Fruit fly (Drosophila melanogaster) whole organism, pupa: ENCODE data around the gene HDAC4.

Experiments used
- CG10348 ChIP-seq: fragments of 200-800 bp; sonication (Bioruptor generic); IDR thresholded peaks from 2 replicates; pipeline ENCODE4 v1.3.6; 2022; ENCODE audit warnings: missing biosample characterization, missing genetic modification characterization
- CG12605 ChIP-seq: fragments of 200-800 bp; sonication (Bioruptor generic); IDR thresholded peaks from 2 replicates; pipeline ENCODE4 v1.3.6; 2022; ENCODE audit warnings: missing biosample characterization, missing genetic modification characterization
- CG13204 ChIP-seq: fragments of 200-800 bp; sonication (Bioruptor generic); optimal IDR thresholded peaks from 2 replicates; lab custom pipeline; 2018; ENCODE audit warnings: missing biosample characterization, mild to moderate bottlenecking, missing genetic modification characterization, moderate library complexity
- CG14655 ChIP-seq: fragments of 200-800 bp; sonication (Bioruptor generic); optimal IDR thresholded peaks from 3 replicates; lab custom pipeline; 2017; ENCODE audit warnings: mild to moderate bottlenecking, missing biosample characterization, missing genetic modification reagents, missing genetic modification characterization
- CG15710 ChIP-seq: fragments of 200-800 bp; sonication (Bioruptor generic); optimal IDR thresholded peaks from 2 replicates; lab custom pipeline; 2018; ENCODE audit warnings: missing biosample characterization, mild to moderate bottlenecking, missing genetic modification characterization, moderate library complexity
- CG17806 ChIP-seq: fragments of 200-800 bp; sonication (Bioruptor generic); optimal IDR thresholded peaks from 2 replicates; lab custom pipeline; 2018; ENCODE audit warnings: missing biosample characterization, mild to moderate bottlenecking, missing genetic modification characterization, moderate library complexity
- CG32121 ChIP-seq: fragments of 200-800 bp; sonication (Bioruptor generic); IDR thresholded peaks from 2 replicates; pipeline ENCODE4 v1.3.6; 2022; ENCODE audit warnings: missing biosample characterization, missing genetic modification characterization
- CG34367 ChIP-seq: fragments of 200-800 bp; sonication (Bioruptor generic); optimal IDR thresholded peaks from 2 replicates; lab custom pipeline; 2018; ENCODE audit warnings: missing biosample characterization, mild to moderate bottlenecking, missing genetic modification characterization
- CG4496 ChIP-seq: fragments of 200-800 bp; sonication (Bioruptor generic); IDR thresholded peaks from 3 replicates; pipeline ENCODE4 v1.3.6; 2022; ENCODE audit warnings: missing biosample characterization, missing genetic modification characterization
- CG8159 ChIP-seq: fragments of 200-800 bp; sonication (Bioruptor generic); optimal IDR thresholded peaks from 3 replicates; lab custom pipeline; 2018; ENCODE audit warnings: missing biosample characterization, mild to moderate bottlenecking, missing genetic modification characterization, moderate library complexity
- CG8301 ChIP-seq: fragments of 200-800 bp; sonication (Bioruptor generic); optimal IDR thresholded peaks from 2 replicates; lab custom pipeline; 2018; ENCODE audit warnings: missing biosample characterization, mild to moderate bottlenecking, missing genetic modification characterization
- CG9948 ChIP-seq: fragments of 200-800 bp; sonication (Bioruptor generic); optimal IDR thresholded peaks from 2 replicates; lab custom pipeline; 2018; ENCODE audit warnings: missing biosample characterization, mild to moderate bottlenecking, missing genetic modification characterization, moderate library complexity
- D1 ChIP-seq: fragments of 200-800 bp; sonication (Bioruptor generic); optimal IDR thresholded peaks from 2 replicates; lab custom pipeline; 2018; ENCODE audit warnings: missing biosample characterization, mild to moderate bottlenecking, missing genetic modification characterization, moderate library complexity
- EcR ChIP-seq: fragments of 200-800 bp; sonication (Bioruptor generic); optimal IDR thresholded peaks from 3 replicates; lab custom pipeline; 2019; ENCODE audit warnings: missing biosample characterization, missing genetic modification characterization, mild to moderate bottlenecking, moderate library complexity, missing genetic modification reagents
- Ets98B ChIP-seq: fragments of 200-800 bp; sonication (Bioruptor generic); IDR thresholded peaks from 2 replicates; pipeline ENCODE4 v1.3.6; 2022; ENCODE audit warnings: missing biosample characterization, missing genetic modification characterization
- Pif1A ChIP-seq: fragments of 200-800 bp; sonication (Bioruptor generic); optimal IDR thresholded peaks from 3 replicates; lab custom pipeline; 2016; ENCODE audit warnings: missing biosample characterization, missing genetic modification characterization
- Pif1B ChIP-seq: fragments of 200-800 bp; sonication (Bioruptor generic); optimal IDR thresholded peaks from 3 replicates; lab custom pipeline; 2016; ENCODE audit warnings: missing biosample characterization, missing genetic modification characterization
- Snoo ChIP-seq: fragments of 200-800 bp; sonication (Bioruptor generic); optimal IDR thresholded peaks from 3 replicates; lab custom pipeline; 2017; ENCODE audit warnings: missing biosample characterization, mild to moderate bottlenecking, missing genetic modification characterization, inconsistent platforms
- fd96Ca ChIP-seq: fragments of 200-800 bp; sonication (Bioruptor generic); IDR thresholded peaks from 3 replicates; pipeline ENCODE4 v1.3.6; 2022; ENCODE audit warnings: missing biosample characterization, missing genetic modification characterization
- gl ChIP-seq: fragments of 200-800 bp; sonication (Bioruptor generic); optimal IDR thresholded peaks from 2 replicates; lab custom pipeline; 2018; ENCODE audit warnings: missing biosample characterization, mild to moderate bottlenecking, missing genetic modification characterization
- rn ChIP-seq: fragments of 200-800 bp; sonication (Bioruptor generic); IDR thresholded peaks from 2 replicates; pipeline ENCODE4 v1.3.6; 2022; ENCODE audit warnings: missing biosample characterization, missing genetic modification characterization

HDAC4 gene

DNA sequence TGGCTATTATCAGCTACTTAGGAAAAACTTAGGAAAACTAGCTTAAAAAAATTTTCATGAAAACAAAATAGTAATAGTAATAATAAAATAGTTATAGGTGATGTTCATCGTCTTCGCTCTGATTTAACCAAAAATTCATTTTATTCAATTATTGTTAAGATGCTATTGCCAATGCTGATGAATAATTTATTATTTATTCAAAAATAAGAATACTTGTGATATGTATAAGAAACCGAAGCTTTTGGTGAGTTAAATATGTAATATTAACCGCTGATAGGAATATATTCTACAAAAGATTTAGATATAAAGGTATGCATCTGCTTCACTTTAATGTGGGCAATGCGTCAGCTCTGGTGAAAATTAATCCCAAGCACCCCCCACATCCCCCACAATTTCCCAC, 4.7 kb downstream of the HDAC4 start:
- TF ChIP-seq gl (no peak), fd96Ca (no peak), CG8301 (tag; lab: Kevin White, UChicago) (no peak), CG13204 (GFP tag; lab: Kevin White, UChicago) (no peak), CG14655 (GFP tag; lab: Kevin White, UChicago) (no peak), EcR (GFP tag; lab: Kevin White, UChicago) (no peak), CG34367 (tag; lab: Kevin White, UChicago) (no peak), Snoo (no peak), CG17806 (tag; lab: Kevin White, UChicago) (no peak), CG15710 (no peak), Pif1A (no peak), rn (no peak), Pif1B (no peak), CG9948 (no peak), CG10348 (no peak), CG4496 (no peak), CG32121 (GFP tag; lab: Robert Waterston, UW) (no peak), D1 (tag; lab: Kevin White, UChicago) (no peak), CG8159 (tag; lab: Kevin White, UChicago) (no peak), Ets98B (GFP tag; lab: Robert Waterston, UW) (no peak)
- TF ChIP-seq, all 21 proteins: peak for 0

DNA sequence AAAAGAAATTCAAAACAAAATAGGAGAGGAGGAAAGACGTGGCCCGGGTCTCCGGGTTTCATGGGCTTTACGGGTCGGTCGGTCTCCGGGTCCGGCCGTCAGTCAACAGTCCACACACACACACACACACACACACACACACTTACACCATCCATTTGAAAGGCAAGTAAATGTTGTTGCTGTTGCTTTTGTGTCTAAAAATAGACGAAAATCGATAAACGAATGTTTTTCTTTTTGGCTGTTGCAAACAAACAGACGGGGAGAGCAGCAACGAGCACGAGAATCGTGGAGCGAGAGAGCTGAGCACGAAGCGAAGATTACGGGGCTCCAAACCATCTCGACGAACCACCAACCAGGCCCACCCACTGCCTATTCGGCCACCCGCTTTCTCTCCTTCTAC, 5.2 kb downstream of the HDAC4 start:
- TF ChIP-seq CG4496 (no peak), CG8159 (tag; lab: Kevin White, UChicago) (no peak), gl (no peak), Snoo (no peak), Pif1B (no peak), fd96Ca (no peak), CG15710 (no peak), CG13204 (GFP tag; lab: Kevin White, UChicago) (no peak), CG12605 (GFP tag; lab: Robert Waterston, UW) (no peak), rn (no peak)

DNA sequence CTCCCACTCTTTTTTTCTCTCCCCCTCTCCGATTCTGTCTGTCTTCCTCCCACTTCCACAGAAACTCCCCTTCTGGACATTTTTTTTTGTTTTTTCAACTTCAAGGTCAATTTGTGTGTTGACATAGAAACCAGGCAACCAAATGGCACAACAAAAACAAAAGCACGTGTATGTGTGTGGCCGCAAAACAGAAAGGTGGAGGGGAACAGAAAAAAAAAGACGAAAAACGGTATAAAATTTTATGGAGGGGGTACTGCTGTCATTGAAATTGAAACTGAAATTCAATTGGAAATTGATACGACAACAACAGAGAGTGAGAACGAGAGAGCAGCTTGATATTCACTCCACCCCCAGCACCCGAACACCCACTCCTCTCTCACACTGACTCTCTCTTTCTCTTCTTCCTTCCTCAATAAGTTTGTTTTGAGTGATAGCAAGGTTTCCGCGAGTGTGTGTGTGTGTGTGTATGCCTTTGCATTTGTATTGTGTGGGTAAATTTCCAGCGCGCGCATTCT, 6.9 kb downstream of the HDAC4 start:
- TF ChIP-seq CG13204 (GFP tag; lab: Kevin White, UChicago) (no peak), Pif1A (no peak), CG14655 (GFP tag; lab: Kevin White, UChicago) (no peak), CG12605 (GFP tag; lab: Robert Waterston, UW) (no peak), CG9948 (no peak), CG34367 (tag; lab: Kevin White, UChicago) (no peak), fd96Ca (no peak), CG8301 (tag; lab: Kevin White, UChicago) (no peak), CG15710 (no peak), CG10348 (no peak), D1 (tag; lab: Kevin White, UChicago) (no peak), EcR (GFP tag; lab: Kevin White, UChicago) (no peak), CG32121 (GFP tag; lab: Robert Waterston, UW) (no peak), gl (no peak), CG4496 (no peak), Ets98B (GFP tag; lab: Robert Waterston, UW) (no peak), Snoo (no peak), Pif1B (no peak)
- TF ChIP-seq, all 21 proteins: peak for 0

DNA sequence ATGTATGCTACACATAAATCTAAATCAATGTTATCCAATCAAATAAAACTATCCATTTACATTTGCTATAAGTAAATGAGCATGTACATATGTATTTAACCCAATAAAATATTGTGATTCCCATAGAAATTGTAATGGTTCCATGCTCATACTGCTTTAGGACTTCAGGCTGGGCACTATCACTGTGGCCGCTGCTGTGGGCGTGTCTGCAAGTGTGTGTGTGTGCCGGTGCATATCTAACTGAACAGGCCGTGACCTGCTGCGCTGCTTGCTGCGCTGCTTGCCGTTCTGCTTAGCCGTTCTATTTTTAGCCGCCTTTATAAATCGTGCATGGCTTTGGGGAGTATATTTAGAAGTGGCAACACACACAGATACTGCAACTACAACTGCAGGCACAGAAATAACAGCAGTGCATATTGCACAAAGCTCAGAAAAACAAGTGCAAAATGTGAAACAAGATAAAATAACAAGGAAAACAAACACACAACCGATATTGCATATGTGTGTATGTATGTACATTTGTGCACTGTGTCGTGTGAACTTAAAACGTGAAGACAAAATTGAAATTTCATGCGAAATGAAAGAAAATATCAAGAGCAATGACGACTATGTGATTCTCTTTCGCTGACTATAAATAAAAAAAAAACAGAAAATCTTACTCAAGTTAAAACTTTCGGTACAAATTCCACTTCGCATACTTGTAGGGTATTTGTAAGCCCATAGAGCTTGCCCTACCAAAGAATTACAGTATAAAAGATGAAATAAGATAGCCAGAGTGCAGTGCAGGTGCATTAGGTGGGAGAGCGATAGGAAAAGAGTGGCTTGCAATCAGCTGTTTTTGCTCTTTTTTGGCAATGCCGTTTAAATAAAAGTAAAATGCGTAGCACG, 7.6 kb downstream of the HDAC4 start:
- TF ChIP-seq gl (no peak), fd96Ca (peak; percentile 74), Snoo (peak; percentile 61), CG10348 (no peak), CG8301 (tag; lab: Kevin White, UChicago) (peak; percentile 44), Ets98B (GFP tag; lab: Robert Waterston, UW) (no peak; the same call in none of the 2 replicates), CG32121 (GFP tag; lab: Robert Waterston, UW) (peak; percentile 51), CG14655 (GFP tag; lab: Kevin White, UChicago) (peak; percentile 46), Pif1B (peak; percentile 67), CG4496 (peak; percentile 75), Pif1A (peak; percentile 22), CG34367 (tag; lab: Kevin White, UChicago) (peak; percentile 21), CG12605 (GFP tag; lab: Robert Waterston, UW) (no peak; the same call in 1 of the 2 replicates), CG8159 (tag; lab: Kevin White, UChicago) (peak; percentile 59), rn (peak; percentile 38; the same call in 1 of the 2 replicates), CG17806 (tag; lab: Kevin White, UChicago) (peak; percentile 55), CG9948 (peak; percentile 31), CG15710 (peak; percentile 14), EcR (GFP tag; lab: Kevin White, UChicago) (peak; percentile 7), D1 (tag; lab: Kevin White, UChicago) (no peak), CG13204 (GFP tag; lab: Kevin White, UChicago) (no peak)

DNA sequence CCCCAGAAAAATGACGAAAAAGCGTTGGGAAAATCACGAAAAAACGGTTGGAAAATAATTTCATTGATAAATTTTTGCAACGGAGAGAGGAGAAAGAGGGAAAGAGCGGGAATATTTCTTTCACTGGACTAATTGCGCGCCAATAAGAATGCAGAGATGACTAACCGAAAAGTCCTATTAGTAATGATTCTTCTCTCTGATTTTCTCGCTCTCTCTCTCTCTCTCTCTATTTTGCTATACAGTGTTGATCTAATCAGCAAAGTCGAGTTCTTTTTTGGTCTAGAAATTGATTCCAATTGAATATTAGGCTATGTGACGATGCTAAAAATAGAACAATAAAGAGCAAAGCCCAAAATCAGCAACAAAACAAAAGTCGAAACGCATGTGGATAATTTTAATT, 8.3 kb downstream of the HDAC4 start:
- no peak for TF ChIP-seq EcR (GFP tag; lab: Kevin White, UChicago)
- no peak for TF ChIP-seq CG17806 (tag; lab: Kevin White, UChicago)
- TF ChIP-seq Ets98B (GFP tag; lab: Robert Waterston, UW), result no peak
- TF ChIP-seq Snoo, result no peak
- TF ChIP-seq CG32121 (GFP tag; lab: Robert Waterston, UW), result no peak
- no peak for TF ChIP-seq Pif1B
- TF ChIP-seq CG34367 (tag; lab: Kevin White, UChicago), result no peak
- no peak for TF ChIP-seq CG15710

DNA sequence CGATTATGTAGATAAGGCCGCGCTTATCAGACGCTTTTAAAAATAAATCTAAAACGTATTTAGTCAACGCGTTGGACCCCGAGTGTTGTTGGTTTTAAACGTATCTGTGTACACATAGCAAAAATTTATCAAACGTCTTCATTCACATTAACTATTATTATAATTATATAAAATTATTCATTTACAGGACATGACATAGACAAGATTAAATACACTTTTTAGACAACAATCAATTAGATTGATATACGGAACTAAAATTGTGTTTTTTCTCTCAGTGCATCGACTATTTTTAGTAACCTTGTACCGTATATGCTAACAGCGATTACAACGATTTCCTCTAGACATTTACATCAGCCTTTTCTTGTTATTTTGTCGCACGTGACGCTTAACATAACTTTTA, 8.7 kb downstream of the HDAC4 start:
- TF ChIP-seq EcR (GFP tag; lab: Kevin White, UChicago) (no peak), CG4496 (0 out of 3 replicates have a peak, but pooled peaks have one; percentile 47), CG34367 (tag; lab: Kevin White, UChicago) (peak; percentile 18), Ets98B (GFP tag; lab: Robert Waterston, UW) (peak; percentile 18; the same call in 1 of the 2 replicates), Pif1A (no peak), gl (peak; percentile 30), Snoo (peak; percentile 33), CG14655 (GFP tag; lab: Kevin White, UChicago) (peak; percentile 56), CG12605 (GFP tag; lab: Robert Waterston, UW) (peak; percentile 39; the same call in 1 of the 2 replicates), rn (no peak), CG13204 (GFP tag; lab: Kevin White, UChicago) (no peak), CG10348 (no peak), fd96Ca (no peak), CG17806 (tag; lab: Kevin White, UChicago) (peak; percentile 51), CG8159 (tag; lab: Kevin White, UChicago) (peak; percentile 68), CG32121 (GFP tag; lab: Robert Waterston, UW) (peak; percentile 43), D1 (tag; lab: Kevin White, UChicago) (no peak), CG15710 (peak; percentile 54), Pif1B (peak; percentile 29), CG9948 (peak; percentile 59), CG8301 (tag; lab: Kevin White, UChicago) (peak; percentile 34)
